Worm (Caenorhabditis elegans): Measurements from ENCODE around the gene srbc-5.

ce11 chrV:3288134-3288533 lies 28.0 kb downstream of the srbc-5 start:
- TF ChIP-seq arid-1 (GFP tag; conservative IDR thresholded peaks at IDR 0.05) = no peak
- TF ChIP-seq R02D3.7 (tag; optimal IDR thresholded peaks at IDR 0.05) = no peak
- no peak for TF ChIP-seq zag-1 (tag; optimal IDR thresholded peaks at IDR 0.05)
- TF ChIP-seq zip-11 (GFP tag; IDR thresholded peaks at IDR 0.05) = no peak
- TF ChIP-seq lin-15B (tag; optimal IDR thresholded peaks at IDR 0.05) = no peak
- peak; percentile 34 for TF ChIP-seq aha-1 (tag)
- no peak for TF ChIP-seq ZK546.5 (tag; optimal IDR thresholded peaks at IDR 0.05)
- TF ChIP-seq skn-1 (tag; optimal IDR thresholded peaks at IDR 0.05) = no peak
- no peak for TF ChIP-seq snpc-4 (tag; optimal IDR thresholded peaks at IDR 0.05)
- TF ChIP-seq nhr-28 (tag; optimal IDR thresholded peaks at IDR 0.05) = no peak
- no peak for TF ChIP-seq F44E2.7 (GFP tag; IDR thresholded peaks at IDR 0.05)
- TF ChIP-seq fkh-10 (GFP tag; optimal IDR thresholded peaks at IDR 0.05) = no peak
- no peak for TF ChIP-seq unc-130 (GFP tag; optimal IDR thresholded peaks at IDR 0.05)
- TF ChIP-seq nhr-237 (tag; optimal IDR thresholded peaks at IDR 0.05) = no peak
